Worm (Caenorhabditis elegans) whole organism, early embryonic: Measurements from ENCODE around the gene rpl-26.

Source experiments
- B0310.2 ChIP-seq: sonication (generic microtip); optimal IDR thresholded peaks from 2 replicates; lab custom pipeline; 2016; ENCODE audit warnings: mild to moderate bottlenecking, missing genetic modification characterization, missing compliant biosample characterization
- F13C5.2 ChIP-seq: sonication (generic microtip); optimal IDR thresholded peaks from 2 replicates; lab custom pipeline; 2017; ENCODE audit warnings: mild to moderate bottlenecking, missing genetic modification characterization, inconsistent platforms, missing compliant biosample characterization
- aly-1 ChIP-seq: sonication (generic microtip); optimal IDR thresholded peaks from 2 replicates; lab custom pipeline; 2016; ENCODE audit warnings: missing genetic modification characterization, missing compliant biosample characterization
- ama-1 ChIP-seq: fragments of 150-350 bp; optimal IDR thresholded peaks from 2 replicates; lab custom pipeline; 2014
- ceh-13 ChIP-seq: fragments of 200-800 bp; sonication (Bioruptor generic); optimal IDR thresholded peaks from 2 replicates; lab custom pipeline; 2018; ENCODE audit warnings: mild to moderate bottlenecking, missing genetic modification characterization, missing compliant biosample characterization
- ceh-36 ChIP-seq: sonication (generic microtip); optimal IDR thresholded peaks from 2 replicates; lab custom pipeline; 2016; ENCODE audit warnings: missing genetic modification characterization, inconsistent platforms, missing compliant biosample characterization
- ets-7 ChIP-seq: sonication (generic microtip); optimal IDR thresholded peaks from 2 replicates; lab custom pipeline; 2016; ENCODE audit warnings: missing genotype, missing genetic modification characterization, missing compliant biosample characterization
- flt-1 ChIP-seq: fragments of 200-800 bp; sonication (Bioruptor generic); IDR thresholded peaks from 2 replicates; pipeline ENCODE4 v1.3.6; 2022; ENCODE audit warnings: missing genetic modification characterization, missing compliant biosample characterization
- hmbx-1 ChIP-seq: sonication (generic microtip); optimal IDR thresholded peaks from 2 replicates; lab custom pipeline; 2016; ENCODE audit warnings: mild to moderate bottlenecking, missing genetic modification characterization, missing compliant biosample characterization
- hmg-4 ChIP-seq: fragments of 200-800 bp; sonication (Bioruptor generic); optimal IDR thresholded peaks from 2 replicates; lab custom pipeline; 2018; ENCODE audit warnings: mild to moderate bottlenecking, missing genetic modification characterization, missing compliant biosample characterization
- hnd-1 ChIP-seq: sonication (generic microtip); optimal IDR thresholded peaks from 2 replicates; lab custom pipeline; 2016; ENCODE audit warnings: missing genetic modification characterization, missing compliant biosample characterization
- pes-1 ChIP-seq: fragments of 200-800 bp; sonication (Bioruptor generic); IDR thresholded peaks from 2 replicates; pipeline ENCODE4 v1.3.6; 2022; ENCODE audit warnings: missing genetic modification reagents, missing genetic modification characterization, missing compliant biosample characterization
- scrt-1 ChIP-seq: fragments of 200-800 bp; sonication (Bioruptor generic); IDR thresholded peaks from 2 replicates; pipeline ENCODE4 v1.3.6; 2022; ENCODE audit warnings: missing genetic modification characterization, missing compliant biosample characterization
- sea-1 ChIP-seq: fragments of 200-800 bp; sonication (Bioruptor generic); conservative IDR thresholded peaks from 2 replicates; pipeline ENCODE4 v1.3.6; 2022; ENCODE audit warnings: missing genetic modification characterization, missing compliant biosample characterization
- tbx-11 ChIP-seq: fragments of 200-800 bp; sonication (Bioruptor generic); IDR thresholded peaks from 2 replicates; pipeline ENCODE4 v1.3.6; 2022; ENCODE audit warnings: missing genetic modification characterization, missing compliant biosample characterization
- tbx-37 ChIP-seq: fragments of 200-800 bp; sonication (Bioruptor generic); conservative IDR thresholded peaks from 2 replicates; pipeline ENCODE4 v1.3.6; 2022; ENCODE audit warnings: missing genetic modification reagents, missing genetic modification characterization, missing compliant biosample characterization
- tra-4 ChIP-seq: sonication (generic microtip); optimal IDR thresholded peaks from 2 replicates; lab custom pipeline; 2017; ENCODE audit warnings: missing genetic modification characterization, missing compliant biosample characterization

The rpl-26 gene

ce11 chrII:8581700-8582099, 20.9 kb upstream of the rpl-26 start, which contains the start of gene arl-1:
TSS of gene arl-1 (plus strand) at chrII:8582000.
- TF ChIP-seq scrt-1 (GFP tag; lab: Robert Waterston, UW) (no peak), hnd-1 (no peak), sea-1 (GFP tag; lab: Robert Waterston, UW) (no peak), aly-1 (tag; lab: Kevin White, UChicago) (no peak), ceh-36 (tag; lab: Kevin White, UChicago) (no peak), ets-7 (tag; lab: Kevin White, UChicago) (no peak), F13C5.2 (no peak), hmbx-1 (no peak), ceh-13 (GFP tag; lab: Kevin White, UChicago) (no peak), tbx-37 (no peak), pes-1 (GFP tag; lab: Robert Waterston, UW) (no peak), hmg-4 (GFP tag; lab: Kevin White, UChicago) (no peak), flt-1 (no peak), tra-4 (tag; lab: Kevin White, UChicago) (no peak), tbx-11 (GFP tag; lab: Robert Waterston, UW) (no peak), B0310.2 (tag; lab: Kevin White, UChicago) (no peak), ama-1 (lab: Kevin White, UChicago) (no peak)

ce11 chrII:8583035-8583434, 19.6 kb upstream of the rpl-26 start:
- peak; percentile 54 for TF ChIP-seq ama-1 (lab: Kevin White, UChicago)
- TF ChIP-seq tbx-37 = no peak

ce11 chrII:8585036-8585627, 17.5 kb upstream of the rpl-26 start, which contains the start of gene F54C9.11:
TSS of gene F54C9.11 (minus strand) at chrII:8585086.
- TF ChIP-seq scrt-1 (GFP tag; lab: Robert Waterston, UW) = no peak
- no peak for TF ChIP-seq F13C5.2
- no peak for TF ChIP-seq ets-7 (tag; lab: Kevin White, UChicago)
- no peak for TF ChIP-seq sea-1 (GFP tag; lab: Robert Waterston, UW)
- TF ChIP-seq ceh-36 (tag; lab: Kevin White, UChicago) = no peak
- no peak for TF ChIP-seq hnd-1
- TF ChIP-seq tbx-11 (GFP tag; lab: Robert Waterston, UW) = no peak
- no peak for TF ChIP-seq hmg-4 (GFP tag; lab: Kevin White, UChicago)
- TF ChIP-seq tra-4 (tag; lab: Kevin White, UChicago) = no peak
- TF ChIP-seq hmbx-1 = no peak
- TF ChIP-seq flt-1 = no peak
- TF ChIP-seq B0310.2 (tag; lab: Kevin White, UChicago) = no peak
- TF ChIP-seq aly-1 (tag; lab: Kevin White, UChicago) = no peak
- no peak for TF ChIP-seq tbx-37

- TF ChIP-seq pes-1 (GFP tag; lab: Robert Waterston, UW) (no peak), scrt-1 (GFP tag; lab: Robert Waterston, UW) (no peak), hmbx-1 (no peak), B0310.2 (tag; lab: Kevin White, UChicago) (no peak), sea-1 (GFP tag; lab: Robert Waterston, UW) (no peak), hmg-4 (GFP tag; lab: Kevin White, UChicago) (no peak), tbx-37 (no peak), ets-7 (tag; lab: Kevin White, UChicago) (no peak), flt-1 (no peak), tbx-11 (GFP tag; lab: Robert Waterston, UW) (no peak), hnd-1 (no peak), ama-1 (lab: Kevin White, UChicago) (no peak)
Measured at ce11 chrII:8585921-8586320, 16.7 kb upstream of the rpl-26 start.

- TF ChIP-seq tbx-37 (no peak), scrt-1 (GFP tag; lab: Robert Waterston, UW) (no peak), sea-1 (GFP tag; lab: Robert Waterston, UW) (no peak), F13C5.2 (no peak), aly-1 (tag; lab: Kevin White, UChicago) (no peak), ama-1 (lab: Kevin White, UChicago) (no peak), tbx-11 (GFP tag; lab: Robert Waterston, UW) (no peak), hnd-1 (no peak), hmbx-1 (no peak), pes-1 (GFP tag; lab: Robert Waterston, UW) (no peak), ets-7 (tag; lab: Kevin White, UChicago) (no peak), tra-4 (tag; lab: Kevin White, UChicago) (no peak), ceh-13 (GFP tag; lab: Kevin White, UChicago) (no peak), flt-1 (no peak), ceh-36 (tag; lab: Kevin White, UChicago) (no peak), B0310.2 (tag; lab: Kevin White, UChicago) (no peak), hmg-4 (GFP tag; lab: Kevin White, UChicago) (no peak)
Measured at ce11 chrII:8587660-8588230, 14.8 kb upstream of the rpl-26 start.

ce11 chrII:8588442-8588841, 14.1 kb upstream of the rpl-26 start:
- no peak for TF ChIP-seq scrt-1 (GFP tag; lab: Robert Waterston, UW)

- TF ChIP-seq B0310.2 (tag; lab: Kevin White, UChicago) (no peak), flt-1 (no peak), aly-1 (tag; lab: Kevin White, UChicago) (no peak), tra-4 (tag; lab: Kevin White, UChicago) (no peak), ceh-13 (GFP tag; lab: Kevin White, UChicago) (no peak), sea-1 (GFP tag; lab: Robert Waterston, UW) (no peak), F13C5.2 (no peak), pes-1 (GFP tag; lab: Robert Waterston, UW) (no peak), hnd-1 (no peak), hmg-4 (GFP tag; lab: Kevin White, UChicago) (no peak), scrt-1 (GFP tag; lab: Robert Waterston, UW) (no peak)
Measured at ce11 chrII:8589227-8589626, 13.4 kb upstream of the rpl-26 start.
